Worm (Caenorhabditis elegans): ENCODE data around the gene Y58A7A.2.

DNA sequence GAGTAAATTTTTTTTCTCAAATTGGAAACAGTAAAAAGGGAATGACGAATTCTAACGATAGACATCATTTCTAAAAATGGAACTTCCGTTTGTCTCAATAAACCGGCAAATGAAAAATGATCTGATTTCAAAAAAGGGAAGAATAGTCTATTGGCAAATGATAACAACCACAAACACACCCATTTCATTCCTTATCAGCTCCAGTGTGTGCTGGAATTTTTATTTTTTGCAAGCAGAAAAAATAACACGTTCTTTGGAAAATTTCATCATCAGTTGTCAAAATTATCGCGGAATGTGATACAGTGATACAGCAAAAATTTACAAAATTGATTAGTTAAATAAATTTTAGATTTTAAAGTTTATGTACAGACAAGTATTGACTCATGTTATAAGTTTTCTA is 4.6 kb downstream of the Y58A7A.2 start:
- no peak for TF ChIP-seq him-1 (tag; optimal IDR thresholded peaks at IDR 0.05)
- TF ChIP-seq W03F9.2 (tag; optimal IDR thresholded peaks at IDR 0.05), result no peak
